Fruit fly (Drosophila melanogaster): ENCODE measurements around the gene fabp.
A peak's percentile ranks its signal among the peaks of the same experiment; 100 is the strongest.

Gene fabp

dm6 chr3R:11562326-11563109 lies 4.3 kb downstream of the fabp start (continued):
- TF ChIP-seq Hr51 (GFP tag; optimal IDR thresholded peaks at IDR 0.05), result peak; percentile 83 to 87
- TF ChIP-seq CG2129 (GFP tag; IDR thresholded peaks at IDR 0.05; ENCODE audit: partially characterized antibody), result no peak
- TF ChIP-seq Antp (GFP tag; optimal IDR thresholded peaks at IDR 0.05), result peak; percentile 95
- peak; percentile 86 for TF ChIP-seq CG11085 (GFP tag; IDR thresholded peaks at IDR 0.05)
- TF ChIP-seq CG14014 (GFP tag; IDR thresholded peaks at IDR 0.05), result peak; percentile 91
- peak; percentile 59 for TF ChIP-seq CG17186 (GFP tag; optimal IDR thresholded peaks at IDR 0.05)
- TF ChIP-seq Rfx (GFP tag; IDR thresholded peaks at IDR 0.05), result peak; percentile 97
- TF ChIP-seq cato (GFP tag; optimal IDR thresholded peaks at IDR 0.05; ENCODE audit: borderline replicate concordance), result peak; percentile 40
- TF ChIP-seq CG9797 (GFP tag; optimal IDR thresholded peaks at IDR 0.05), result no peak
- TF ChIP-seq CG15269 (tag; optimal IDR thresholded peaks at IDR 0.05), result peak; percentile 93
- TF ChIP-seq sima (GFP tag; optimal IDR thresholded peaks at IDR 0.05), result peak; percentile 80
- TF ChIP-seq Dip2 (GFP tag; IDR thresholded peaks at IDR 0.05), result peak; percentile 43; the same call in 1 of the 2 replicates
- TF ChIP-seq maf-S (GFP tag; optimal IDR thresholded peaks at IDR 0.05), result peak; percentile 83
- TF ChIP-seq schlank (tag; optimal IDR thresholded peaks at IDR 0.05), result peak; percentile 84
- peak; percentile 87 for TF ChIP-seq CG12219 (GFP tag; optimal IDR thresholded peaks at IDR 0.05)
- TF ChIP-seq Meics (GFP tag; optimal IDR thresholded peaks at IDR 0.05), result peak; percentile 96
- peak; percentile 74 for TF ChIP-seq sr (GFP tag; IDR thresholded peaks at IDR 0.05)
- TF ChIP-seq sqz (GFP tag; optimal IDR thresholded peaks at IDR 0.05), result peak; percentile 97
- TF ChIP-seq Dfd (GFP tag; optimal IDR thresholded peaks at IDR 0.05), result peak in 1 of 2 experiments; percentile 23
- peak; percentile 92 for TF ChIP-seq CG11093 (GFP tag; IDR thresholded peaks at IDR 0.05)
- peak; percentile 47 for TF ChIP-seq CG30020 (tag; optimal IDR thresholded peaks at IDR 0.05)
- peak; percentile 66 for TF ChIP-seq Sry-δ (GFP tag; optimal IDR thresholded peaks at IDR 0.05)
- peak; percentile 92 for TF ChIP-seq CG11456 (GFP tag; IDR thresholded peaks at IDR 0.05)
- TF ChIP-seq CG6175 (GFP tag; IDR thresholded peaks at IDR 0.05), result peak; percentile 85
- peak; percentile 94 for TF ChIP-seq CG6765 (GFP tag; optimal IDR thresholded peaks at IDR 0.05)
- TF ChIP-seq mirr (GFP tag; optimal IDR thresholded peaks at IDR 0.05), result peak; percentile 71
- peak; percentile 98 for TF ChIP-seq Drgx (GFP tag; IDR thresholded peaks at IDR 0.05)
- peak; percentile 85 for TF ChIP-seq CG11560 (tag; IDR thresholded peaks at IDR 0.05)
- TF ChIP-seq Ada2b (GFP tag; IDR thresholded peaks at IDR 0.05), result peak; percentile 92
- peak; percentile 94 for TF ChIP-seq CG13624 (GFP tag; optimal IDR thresholded peaks at IDR 0.05)
- peak; percentile 80 for TF ChIP-seq chn (GFP tag; optimal IDR thresholded peaks at IDR 0.05)
- peak; percentile 87 for TF ChIP-seq CG1233 (GFP tag; optimal IDR thresholded peaks at IDR 0.05)
- no peak for TF ChIP-seq Hr39 (optimal IDR thresholded peaks at IDR 0.05)
- peak; percentile 64 for TF ChIP-seq Nf-YB (GFP tag; optimal IDR thresholded peaks at IDR 0.05)
- TF ChIP-seq dati (GFP tag; IDR thresholded peaks at IDR 0.05), result peak; percentile 71; the same call in 1 of the 2 replicates
- TF ChIP-seq gsb (GFP tag; IDR thresholded peaks at IDR 0.05), result peak; percentile 89
- no peak for TF ChIP-seq tna (GFP tag; IDR thresholded peaks at IDR 0.05; ENCODE audit: partially characterized antibody)
- peak; percentile 74 for TF ChIP-seq CG12299 (tag; optimal IDR thresholded peaks at IDR 0.05)
- peak; percentile 88 for TF ChIP-seq ro (GFP tag; IDR thresholded peaks at IDR 0.05)
- peak; percentile 97 for TF ChIP-seq dysf (GFP tag; IDR thresholded peaks at IDR 0.05)
- peak; percentile 98 for TF ChIP-seq CG2678 (tag; optimal IDR thresholded peaks at IDR 0.05)
- peak; percentile 60; the same call in 1 of the 2 replicates for TF ChIP-seq CG4360 (GFP tag; IDR thresholded peaks at IDR 0.05)
- TF ChIP-seq CG14667 (GFP tag; IDR thresholded peaks at IDR 0.05), result peak; percentile 91
- no peak for TF ChIP-seq Lpt (GFP tag; optimal IDR thresholded peaks at IDR 0.05)
- TF ChIP-seq fd64A (GFP tag; optimal IDR thresholded peaks at IDR 0.05), result peak; percentile 76
- peak; percentile 88 for TF ChIP-seq HmgZ (tag; optimal IDR thresholded peaks at IDR 0.05)
- peak; percentile 92 for TF ChIP-seq CG11696 (GFP tag; IDR thresholded peaks at IDR 0.05)
- peak; percentile 96 for TF ChIP-seq CG17361 (GFP tag; IDR thresholded peaks at IDR 0.05)
- TF ChIP-seq pfk (GFP tag; optimal IDR thresholded peaks at IDR 0.05), result peak; percentile 14
- TF ChIP-seq ERR (GFP tag; optimal IDR thresholded peaks at IDR 0.05), result peak; percentile 93
- peak; percentile 39 for TF ChIP-seq CTCF (GFP tag; optimal IDR thresholded peaks at IDR 0.05)
